Worm (Caenorhabditis elegans) whole organism, late embryonic: Measurements from ENCODE around the gene R148.8.

ENCODE experiments used
- C38D4.7 ChIP-seq: fragments of 200-800 bp; sonication (Bioruptor generic); optimal IDR thresholded peaks from 2 replicates; lab custom pipeline; 2018; ENCODE audit warnings: mild to moderate bottlenecking, missing genetic modification characterization, moderate library complexity, missing compliant biosample characterization
- F13H6.1 ChIP-seq: sonication (generic microtip); optimal IDR thresholded peaks from 2 replicates; lab custom pipeline; 2016; ENCODE audit warnings: missing genetic modification characterization, missing compliant biosample characterization
- Y22D7AL.16 ChIP-seq: sonication (generic microtip); optimal IDR thresholded peaks from 2 replicates; lab custom pipeline; 2016; ENCODE audit warnings: missing genetic modification characterization, missing compliant biosample characterization
- ahr-1 ChIP-seq: sonication (generic microtip); optimal IDR thresholded peaks from 2 replicates; lab custom pipeline; 2016; ENCODE audit warnings: missing genetic modification characterization, missing compliant biosample characterization
- ceh-14 ChIP-seq: sonication (generic microtip); optimal IDR thresholded peaks from 2 replicates; lab custom pipeline; 2016; ENCODE audit warnings: missing genotype, missing genetic modification characterization, missing compliant biosample characterization
- ceh-19 ChIP-seq: fragments of 200-800 bp; sonication (Bioruptor generic); optimal IDR thresholded peaks from 2 replicates; lab custom pipeline; 2018; ENCODE audit warnings: mild to moderate bottlenecking, missing genetic modification characterization, missing compliant biosample characterization
- ceh-31 ChIP-seq: sonication (generic microtip); optimal IDR thresholded peaks from 2 replicates; lab custom pipeline; 2016; ENCODE audit warnings: missing genetic modification characterization, missing compliant biosample characterization
- ceh-34 ChIP-seq: sonication (generic microtip); optimal IDR thresholded peaks from 2 replicates; lab custom pipeline; 2016; ENCODE audit warnings: mild to moderate bottlenecking, missing genetic modification characterization, missing compliant biosample characterization
- ceh-45 ChIP-seq: fragments of 200-800 bp; sonication (Bioruptor generic); IDR thresholded peaks from 2 replicates; pipeline ENCODE4 v1.3.6; 2022; ENCODE audit warnings: missing genetic modification reagents, missing genetic modification characterization, missing compliant biosample characterization
- ceh-48 ChIP-seq: sonication (generic microtip); optimal IDR thresholded peaks from 2 replicates; lab custom pipeline; 2016; ENCODE audit warnings: missing genetic modification characterization, inconsistent platforms, missing compliant biosample characterization
- ceh-9 ChIP-seq: sonication (generic microtip); optimal IDR thresholded peaks from 2 replicates; lab custom pipeline; 2016; ENCODE audit warnings: mild to moderate bottlenecking, missing genetic modification characterization, inconsistent platforms, missing compliant biosample characterization
- che-1 ChIP-seq: sonication (generic microtip); optimal IDR thresholded peaks from 2 replicates; lab custom pipeline; 2016; ENCODE audit warnings: mild to moderate bottlenecking, missing genetic modification characterization, missing compliant biosample characterization
- dmd-4 ChIP-seq: sonication (generic microtip); optimal IDR thresholded peaks from 2 replicates; lab custom pipeline; 2016; ENCODE audit warnings: borderline replicate concordance, missing genetic modification characterization, missing compliant biosample characterization
- elt-2 ChIP-seq: sonication (generic microtip); optimal IDR thresholded peaks from 2 replicates; lab custom pipeline; 2016; ENCODE audit warnings: missing genetic modification reagents, missing genetic modification characterization, missing compliant biosample characterization
- elt-4 ChIP-seq: sonication (generic microtip); optimal IDR thresholded peaks from 2 replicates; lab custom pipeline; 2016; ENCODE audit warnings: missing genetic modification characterization, missing compliant biosample characterization
- fax-1 ChIP-seq: sonication (generic microtip); optimal IDR thresholded peaks from 2 replicates; lab custom pipeline; 2016; ENCODE audit warnings: missing genotype, missing genetic modification characterization, missing compliant biosample characterization
- fkh-6 ChIP-seq: sonication (generic microtip); optimal IDR thresholded peaks from 2 replicates; lab custom pipeline; 2016; ENCODE audit warnings: missing genetic modification characterization, missing compliant biosample characterization
- gmeb-2 ChIP-seq: sonication (generic microtip); optimal IDR thresholded peaks from 2 replicates; lab custom pipeline; 2016; ENCODE audit warnings: missing genetic modification characterization, inconsistent platforms, missing compliant biosample characterization
- hlh-15 ChIP-seq: sonication (generic microtip); optimal IDR thresholded peaks from 2 replicates; lab custom pipeline; 2016; ENCODE audit warnings: missing genetic modification characterization, missing compliant biosample characterization
- hlh-6 ChIP-seq: sonication (generic microtip); optimal IDR thresholded peaks from 2 replicates; lab custom pipeline; 2016; ENCODE audit warnings: missing genotype, missing genetic modification characterization, missing compliant biosample characterization
- hlh-8 ChIP-seq: sonication (generic microtip); optimal IDR thresholded peaks from 2 replicates; lab custom pipeline; 2016; ENCODE audit warnings: missing genotype, missing genetic modification characterization, missing compliant biosample characterization
- lim-6 ChIP-seq: sonication (generic microtip); optimal IDR thresholded peaks from 2 replicates; lab custom pipeline; 2016; ENCODE audit warnings: missing genetic modification characterization, missing compliant biosample characterization
- lin-11 ChIP-seq: fragments of 200-800 bp; sonication (Bioruptor generic); optimal IDR thresholded peaks from 2 replicates; lab custom pipeline; 2018; ENCODE audit warnings: mild to moderate bottlenecking, missing genetic modification characterization, missing compliant biosample characterization
- mec-3 ChIP-seq: sonication (generic microtip); optimal IDR thresholded peaks from 2 replicates; lab custom pipeline; 2016; ENCODE audit warnings: borderline replicate concordance, missing genetic modification characterization, missing compliant biosample characterization
- npax-4 ChIP-seq: sonication (generic microtip); optimal IDR thresholded peaks from 2 replicates; lab custom pipeline; 2016; ENCODE audit warnings: missing genetic modification characterization, missing compliant biosample characterization
- odd-2 ChIP-seq: sonication (generic microtip); optimal IDR thresholded peaks from 2 replicates; lab custom pipeline; 2017; ENCODE audit warnings: antibody characterized with exemption, mild to moderate bottlenecking, missing genetic modification characterization, missing compliant biosample characterization
- pag-3 ChIP-seq: sonication (generic microtip); optimal IDR thresholded peaks from 2 replicates; lab custom pipeline; 2016; ENCODE audit warnings: missing compliant biosample characterization, missing genetic modification characterization, borderline replicate concordance
- pat-9 ChIP-seq: fragments of 200-800 bp; sonication (Bioruptor generic); optimal IDR thresholded peaks from 2 replicates; lab custom pipeline; 2018; ENCODE audit warnings: mild to moderate bottlenecking, missing genetic modification characterization, moderate library complexity, missing compliant biosample characterization
- pha-2 ChIP-seq: sonication (generic microtip); optimal IDR thresholded peaks from 2 replicates; lab custom pipeline; 2017; ENCODE audit warnings: mild to moderate bottlenecking, missing genetic modification characterization, missing compliant biosample characterization
- pha-4 ChIP-seq: fragments of 150-350 bp; optimal IDR thresholded peaks from 2 replicates; lab custom pipeline; 2018; ENCODE audit warnings: missing biosample characterization, missing genetic modification reagents, missing genetic modification characterization
- pros-1 ChIP-seq: fragments of 150-350 bp; optimal IDR thresholded peaks from 2 replicates; lab custom pipeline; 2014; ENCODE audit warnings: missing biosample characterization, missing genetic modification reagents, missing genetic modification characterization
- sox-2 ChIP-seq: fragments of 200-800 bp; sonication (Bioruptor generic); IDR thresholded peaks from 2 replicates; pipeline ENCODE4 v1.3.6; 2022; ENCODE audit warnings: missing genetic modification reagents, missing genetic modification characterization, missing compliant biosample characterization
- syd-9 ChIP-seq: sonication (generic microtip); optimal IDR thresholded peaks from 2 replicates; lab custom pipeline; 2016; ENCODE audit warnings: mild to moderate bottlenecking, missing genetic modification characterization, moderate library complexity, missing compliant biosample characterization
- tbx-7 ChIP-seq: sonication (generic microtip); optimal IDR thresholded peaks from 2 replicates; lab custom pipeline; 2016; ENCODE audit warnings: missing genotype, missing genetic modification characterization, missing compliant biosample characterization
- ttx-3 ChIP-seq: sonication (generic microtip); optimal IDR thresholded peaks from 2 replicates; lab custom pipeline; 2016; ENCODE audit warnings: missing genetic modification reagents, missing genetic modification characterization, missing compliant biosample characterization
- unc-86 ChIP-seq: sonication (generic microtip); optimal IDR thresholded peaks from 2 replicates; lab custom pipeline; 2016; ENCODE audit warnings: missing genetic modification characterization, missing compliant biosample characterization
- zip-5 ChIP-seq: sonication (generic microtip); optimal IDR thresholded peaks from 2 replicates; lab custom pipeline; 2016; ENCODE audit warnings: missing genetic modification characterization, missing compliant biosample characterization
- ztf-16 ChIP-seq: sonication (generic microtip); optimal IDR thresholded peaks from 2 replicates; lab custom pipeline; 2017; ENCODE audit warnings: missing genetic modification characterization, missing compliant biosample characterization

R148.8 gene

ce11 chrIII:3191195-3191594, at the start of gene R148.8:
TSS of gene R148.8 (plus strand) at chrIII:3191495.
- TF ChIP-seq ahr-1 (tag; lab: Kevin White, UChicago) (no peak), pros-1 (tag; lab: Kevin White, UChicago) (no peak), ceh-34 (tag; lab: Kevin White, UChicago) (no peak), ttx-3 (no peak), che-1 (tag; lab: Kevin White, UChicago) (no peak), ztf-16 (no peak), F13H6.1 (no peak), syd-9 (tag; lab: Kevin White, UChicago) (no peak), npax-4 (tag; lab: Kevin White, UChicago) (no peak), pha-4 (tag; lab: Kevin White, UChicago) (no peak), hlh-15 (no peak), unc-86 (tag; lab: Kevin White, UChicago) (no peak), lim-6 (tag; lab: Kevin White, UChicago) (no peak), hlh-6 (tag; lab: Kevin White, UChicago) (no peak), elt-2 (no peak)

- no peak for TF ChIP-seq ceh-45 (GFP tag; lab: Robert Waterston, UW)
- no peak for TF ChIP-seq zip-5
- no peak for TF ChIP-seq odd-2 (tag; lab: Kevin White, UChicago)
- no peak for TF ChIP-seq syd-9 (tag; lab: Kevin White, UChicago)
- TF ChIP-seq ceh-14, result no peak
- no peak for TF ChIP-seq ceh-31
- TF ChIP-seq hlh-15, result no peak
- no peak for TF ChIP-seq pros-1 (tag; lab: Kevin White, UChicago)
- TF ChIP-seq sox-2 (GFP tag; lab: Robert Waterston, UW), result no peak
- TF ChIP-seq hlh-8 (tag; lab: Kevin White, UChicago), result no peak
- no peak for TF ChIP-seq lin-11 (tag; lab: Kevin White, UChicago)
- no peak for TF ChIP-seq C38D4.7 (GFP tag; lab: Kevin White, UChicago)
Observed at ce11 chrIII:3142078-3142477, 49.2 kb upstream of the R148.8 start.

- TF ChIP-seq gmeb-2 (tag; lab: Kevin White, UChicago), result no peak
Observed at ce11 chrIII:3143657-3144056, 47.6 kb upstream of the R148.8 start, which contains the start of gene C44B11.4. TSS of gene C44B11.4 (minus strand) at chrIII:3143757.

- TF ChIP-seq pag-3 (tag; lab: Kevin White, UChicago), result no peak
- no peak for TF ChIP-seq ceh-48 (tag; lab: Kevin White, UChicago)
- TF ChIP-seq lin-11 (tag; lab: Kevin White, UChicago), result no peak
- no peak for TF ChIP-seq Y22D7AL.16 (tag; lab: Kevin White, UChicago)
- no peak for TF ChIP-seq ceh-9 (tag; lab: Kevin White, UChicago)
- TF ChIP-seq pat-9, result no peak
- TF ChIP-seq fax-1, result no peak
- TF ChIP-seq fkh-6 (tag; lab: Kevin White, UChicago), result no peak
- TF ChIP-seq elt-4 (tag; lab: Kevin White, UChicago), result no peak
- TF ChIP-seq lim-6 (tag; lab: Kevin White, UChicago), result no peak
- no peak for TF ChIP-seq ceh-45 (GFP tag; lab: Robert Waterston, UW)
- TF ChIP-seq odd-2 (tag; lab: Kevin White, UChicago), result no peak
- TF ChIP-seq hlh-6 (tag; lab: Kevin White, UChicago), result no peak
- no peak for TF ChIP-seq ceh-19
- TF ChIP-seq tbx-7 (tag; lab: Kevin White, UChicago), result no peak
- no peak for TF ChIP-seq sox-2 (GFP tag; lab: Robert Waterston, UW)
- TF ChIP-seq pha-4 (tag; lab: Kevin White, UChicago), result no peak
- no peak for TF ChIP-seq pha-2 (tag; lab: Kevin White, UChicago)
- TF ChIP-seq mec-3 (tag; lab: Kevin White, UChicago), result no peak
- TF ChIP-seq dmd-4 (tag; lab: Kevin White, UChicago), result no peak
- TF ChIP-seq, all 69 proteins: peak for 0
Observed at ce11 chrIII:3152848-3153247, 38.4 kb upstream of the R148.8 start, which contains the start of gene C44B11.6. TSS of gene C44B11.6 (plus strand) at chrIII:3153148.
